Worm (Caenorhabditis elegans) whole organism, mixed stage, embryonic: ENCODE measurements around the gene F38B6.8.

Source experiments
- M03D4.4 ChIP-seq: sonication (generic microtip); optimal IDR thresholded peaks from 2 replicates; lab custom pipeline; 2017; ENCODE audit warnings: mild to moderate bottlenecking, missing genetic modification characterization, missing compliant biosample characterization
- blmp-1 ChIP-seq: fragments of 150-350 bp; optimal IDR thresholded peaks from 2 replicates; lab custom pipeline; 2014; ENCODE audit warnings: missing biosample characterization, missing genetic modification characterization
- ceh-43 ChIP-seq: fragments of 200-800 bp; sonication (Bioruptor generic); optimal IDR thresholded peaks from 2 replicates; lab custom pipeline; 2018; ENCODE audit warnings: mild to moderate bottlenecking, missing genetic modification characterization, moderate library complexity, missing compliant biosample characterization
- ceh-83 ChIP-seq: fragments of 200-800 bp; sonication (Bioruptor generic); optimal IDR thresholded peaks from 2 replicates; lab custom pipeline; 2018; ENCODE audit warnings: mild to moderate bottlenecking, missing genetic modification characterization, missing compliant biosample characterization
- ces-1 ChIP-seq: fragments of 150-350 bp; optimal IDR thresholded peaks from 2 replicates; lab custom pipeline; 2014; ENCODE audit warnings: missing biosample characterization, missing genetic modification reagents, missing genetic modification characterization
- drap-1 ChIP-seq: fragments of 200-800 bp; sonication (Bioruptor generic); optimal IDR thresholded peaks from 3 replicates; lab custom pipeline; 2018; ENCODE audit warnings: mild to moderate bottlenecking, missing genetic modification characterization, missing compliant biosample characterization
- elt-1 ChIP-seq: sonication (generic microtip); optimal IDR thresholded peaks from 2 replicates; lab custom pipeline; 2017; ENCODE audit warnings: missing genetic modification characterization, mild to moderate bottlenecking, missing compliant biosample characterization, antibody characterized with exemption, moderate library complexity, borderline replicate concordance; ENCODE audit not compliant: insufficient read depth
- elt-3 ChIP-seq: fragments of 150-350 bp; optimal IDR thresholded peaks from 2 replicates; lab custom pipeline; 2014; ENCODE audit warnings: missing biosample characterization, missing genetic modification characterization
- flh-1 ChIP-seq: fragments of 200-800 bp; sonication (Bioruptor generic); optimal IDR thresholded peaks from 2 replicates; lab custom pipeline; 2018; ENCODE audit warnings: mild to moderate bottlenecking, missing genetic modification characterization, moderate library complexity, missing compliant biosample characterization
- ham-2 ChIP-seq: fragments of 200-800 bp; sonication (Bioruptor generic); optimal IDR thresholded peaks from 2 replicates; lab custom pipeline; 2018; ENCODE audit warnings: mild to moderate bottlenecking, missing genetic modification characterization, missing compliant biosample characterization
- hlh-1 ChIP-seq: fragments of 150-350 bp; optimal IDR thresholded peaks from 2 replicates; lab custom pipeline; 2014; ENCODE audit warnings: missing biosample characterization, missing genetic modification reagents, missing genetic modification characterization
- lin-13 ChIP-seq: fragments of 150-350 bp; optimal IDR thresholded peaks from 2 replicates; lab custom pipeline; 2014; ENCODE audit warnings: missing biosample characterization, missing genetic modification characterization
- lin-32 ChIP-seq: fragments of 200-800 bp; sonication (Bioruptor generic); optimal IDR thresholded peaks from 2 replicates; lab custom pipeline; 2018; ENCODE audit warnings: mild to moderate bottlenecking, missing genetic modification characterization, missing compliant biosample characterization
- lsy-2 ChIP-seq: fragments of 150-350 bp; optimal IDR thresholded peaks from 2 replicates; lab custom pipeline; 2014; ENCODE audit warnings: missing biosample characterization, missing genetic modification characterization
- mab-5 ChIP-seq: fragments of 150-350 bp; optimal IDR thresholded peaks from 2 replicates; lab custom pipeline; 2014; ENCODE audit warnings: missing biosample characterization, missing genetic modification characterization
- mep-1 ChIP-seq: fragments of 150-350 bp; optimal IDR thresholded peaks from 2 replicates; lab custom pipeline; 2017; ENCODE audit warnings: missing biosample characterization, missing genetic modification reagents, missing genetic modification characterization, inconsistent platforms
- nhr-12 ChIP-seq: fragments of 150-350 bp; optimal IDR thresholded peaks from 2 replicates; lab custom pipeline; 2014; ENCODE audit warnings: missing biosample characterization, missing genetic modification characterization
- nhr-2 ChIP-seq: fragments of 150-350 bp; optimal IDR thresholded peaks from 2 replicates; lab custom pipeline; 2014; ENCODE audit warnings: missing biosample characterization, missing genetic modification characterization
- nhr-237 ChIP-seq: fragments of 150-350 bp; optimal IDR thresholded peaks from 2 replicates; lab custom pipeline; 2014; ENCODE audit warnings: missing biosample characterization, missing genetic modification characterization
- nhr-28 ChIP-seq: fragments of 150-350 bp; optimal IDR thresholded peaks from 2 replicates; lab custom pipeline; 2014; ENCODE audit warnings: missing biosample characterization, missing genetic modification characterization
- nhr-76 ChIP-seq: sonication (generic microtip); optimal IDR thresholded peaks from 2 replicates; lab custom pipeline; 2017; ENCODE audit warnings: missing biosample characterization, missing genetic modification characterization
- pha-4 ChIP-seq: fragments of 150-350 bp; optimal IDR thresholded peaks from 2 replicates; lab custom pipeline; 2018; ENCODE audit warnings: missing biosample characterization, missing genetic modification reagents, missing genetic modification characterization
- sem-2 ChIP-seq: fragments of 200-800 bp; sonication (Bioruptor generic); optimal IDR thresholded peaks from 2 replicates; lab custom pipeline; 2018; ENCODE audit warnings: mild to moderate bottlenecking, missing genetic modification characterization, missing compliant biosample characterization
- snpc-4 ChIP-seq: fragments of 150-350 bp; optimal IDR thresholded peaks from 2 replicates; lab custom pipeline; 2014; ENCODE audit warnings: missing biosample characterization, missing genetic modification characterization
- sptf-1 ChIP-seq: sonication (generic microtip); optimal IDR thresholded peaks from 2 replicates; lab custom pipeline; 2017; ENCODE audit warnings: mild to moderate bottlenecking, missing genetic modification characterization, moderate library complexity, missing compliant biosample characterization
- tbx-8 ChIP-seq: fragments of 200-800 bp; sonication (Bioruptor generic); optimal IDR thresholded peaks from 2 replicates; lab custom pipeline; 2018; ENCODE audit warnings: mild to moderate bottlenecking, missing genetic modification characterization, moderate library complexity, missing compliant biosample characterization
- unc-120 ChIP-seq: sonication (generic microtip); optimal IDR thresholded peaks from 2 replicates; lab custom pipeline; 2017; ENCODE audit warnings: missing genetic modification characterization, missing compliant biosample characterization; ENCODE audit not compliant: poor library complexity, severe bottlenecking
- unc-39 ChIP-seq: fragments of 150-350 bp; optimal IDR thresholded peaks from 2 replicates; lab custom pipeline; 2014; ENCODE audit warnings: missing biosample characterization, missing genetic modification characterization
- unc-62 ChIP-seq: fragments of 150-350 bp; optimal IDR thresholded peaks from 2 replicates; lab custom pipeline; 2014; ENCODE audit warnings: missing biosample characterization, missing genetic modification reagents, missing genetic modification characterization
- zip-8 ChIP-seq: fragments of 150-350 bp; optimal IDR thresholded peaks from 2 replicates; lab custom pipeline; 2014; ENCODE audit warnings: missing biosample characterization, missing genetic modification characterization
- ztf-11 ChIP-seq: fragments of 150-350 bp; optimal IDR thresholded peaks from 2 replicates; lab custom pipeline; 2014; ENCODE audit warnings: missing biosample characterization, missing genetic modification characterization

F38B6.8 gene

ce11 chrX:6682683-6683082 lies at the start of gene F38B6.8:
F38B6.8 (minus strand) TSS chrX:6682783.
- no peak for TF ChIP-seq ztf-11
- no peak for TF ChIP-seq ceh-43
- no peak for TF ChIP-seq lin-32 (GFP tag; lab: Kevin White, UChicago)
- TF ChIP-seq blmp-1: no peak
- no peak for TF ChIP-seq lsy-2 (tag; lab: Kevin White, UChicago)
- no peak for TF ChIP-seq flh-1

ce11 chrX:6729593-6729992 lies 47.0 kb upstream of the F38B6.8 start, which contains the start of gene K11G12.6:
K11G12.6 (minus strand) TSS chrX:6729657.
- TF ChIP-seq nhr-237 (tag; lab: Kevin White, UChicago) (peak; percentile 13), pha-4 (peak; percentile 73), tbx-8 (no peak)
- TF ChIP-seq, all 35 proteins: peak for 2

- TF ChIP-seq nhr-237 (tag; lab: Kevin White, UChicago): no peak
- no peak for TF ChIP-seq snpc-4 (tag; lab: Kevin White, UChicago)
- no peak for TF ChIP-seq elt-3 (tag; lab: Kevin White, UChicago)
- TF ChIP-seq ceh-43: no peak
- TF ChIP-seq sem-2 (GFP tag; lab: Kevin White, UChicago): no peak
- TF ChIP-seq lin-13 (tag; lab: Kevin White, UChicago): no peak
- TF ChIP-seq mab-5 (tag; lab: Kevin White, UChicago): no peak
- TF ChIP-seq mep-1 (tag; lab: Kevin White, UChicago): no peak
- no peak for TF ChIP-seq ces-1 (GFP tag; lab: Kevin White, UChicago)
- no peak for TF ChIP-seq flh-1
Observed at ce11 chrX:6728820-6729396, 46.3 kb upstream of the F38B6.8 start.

- TF ChIP-seq mep-1 (tag; lab: Kevin White, UChicago) (no peak), sptf-1 (tag; lab: Kevin White, UChicago) (no peak), nhr-2 (no peak)
Observed at ce11 chrX:6725260-6725718, 42.7 kb upstream of the F38B6.8 start, which contains the start of gene slc-25A10. slc-25A10 (minus strand) TSS chrX:6725668.

- TF ChIP-seq ham-2 (GFP tag; lab: Kevin White, UChicago) (no peak), nhr-76 (tag; lab: Kevin White, UChicago) (no peak), flh-1 (no peak), snpc-4 (tag; lab: Kevin White, UChicago) (no peak), nhr-12 (no peak), tbx-8 (no peak), ces-1 (GFP tag; lab: Kevin White, UChicago) (no peak), elt-3 (tag; lab: Kevin White, UChicago) (no peak), unc-39 (tag; lab: Kevin White, UChicago) (no peak), lin-13 (tag; lab: Kevin White, UChicago) (no peak), pha-4 (no peak), zip-8 (tag; lab: Kevin White, UChicago) (no peak), M03D4.4 (tag; lab: Kevin White, UChicago) (no peak)
Observed at ce11 chrX:6722966-6723365, 40.4 kb upstream of the F38B6.8 start, which contains the start of gene smf-1. smf-1 (minus strand) TSS chrX:6723066.

- TF ChIP-seq elt-1 (tag; lab: Kevin White, UChicago) (no peak), ceh-83 (GFP tag; lab: Kevin White, UChicago) (no peak), zip-8 (tag; lab: Kevin White, UChicago) (no peak), lin-13 (tag; lab: Kevin White, UChicago) (no peak), sptf-1 (tag; lab: Kevin White, UChicago) (no peak)
Observed at ce11 chrX:6718595-6718994, 36.0 kb upstream of the F38B6.8 start, which contains the start of gene smf-2. smf-2 (minus strand) TSS chrX:6718695.

- TF ChIP-seq nhr-28 (tag; lab: Kevin White, UChicago) (no peak), elt-1 (tag; lab: Kevin White, UChicago) (no peak), blmp-1 (no peak), drap-1 (GFP tag; lab: Kevin White, UChicago) (no peak), mep-1 (tag; lab: Kevin White, UChicago) (no peak), nhr-237 (tag; lab: Kevin White, UChicago) (no peak), pha-4 (no peak), M03D4.4 (tag; lab: Kevin White, UChicago) (no peak), unc-62 (GFP tag; lab: Kevin White, UChicago) (no peak), lsy-2 (tag; lab: Kevin White, UChicago) (no peak), sem-2 (GFP tag; lab: Kevin White, UChicago) (no peak), unc-120 (tag; lab: Kevin White, UChicago) (no peak), ces-1 (GFP tag; lab: Kevin White, UChicago) (no peak), hlh-1 (tag; lab: Kevin White, UChicago) (no peak), nhr-2 (no peak), ham-2 (GFP tag; lab: Kevin White, UChicago) (no peak), ceh-83 (GFP tag; lab: Kevin White, UChicago) (no peak), lin-13 (tag; lab: Kevin White, UChicago) (no peak)
Observed at ce11 chrX:6713277-6713676, 30.7 kb upstream of the F38B6.8 start, which contains the start of gene nas-11. nas-11 (plus strand) TSS chrX:6713577.
